Worm (Caenorhabditis elegans) whole organism, L1 larva: Measurements from ENCODE around the gene F01G4.4.
"Not testable (repeated sequence)": the region's sequence is repeated elsewhere in the genome, so short reads cannot be mapped to it uniquely, and the experiment has no call there.

Experiments
- C34B4.2 ChIP-seq: sonication (generic microtip); optimal IDR thresholded peaks from 2 replicates; lab custom pipeline; 2017; ENCODE audit warnings: mild to moderate bottlenecking, missing genetic modification characterization, missing compliant biosample characterization
- F16B12.6 ChIP-seq: fragments of 150-350 bp; optimal IDR thresholded peaks from 2 replicates; lab custom pipeline; 2014; ENCODE audit warnings: missing biosample characterization, missing genetic modification characterization
- alr-1 ChIP-seq: fragments of 200-800 bp; sonication (Bioruptor generic); optimal IDR thresholded peaks from 2 replicates; lab custom pipeline; 2018; ENCODE audit warnings: borderline replicate concordance, mild to moderate bottlenecking, missing genetic modification characterization, missing compliant biosample characterization
- ama-1 ChIP-seq: fragments of 150-350 bp; optimal IDR thresholded peaks from 2 replicates; lab custom pipeline; 2014
- ceh-82 ChIP-seq, 3 experiments: fragments of 150-350 bp in 1 of 3; sonication (generic microtip) in 2 of 3; optimal IDR thresholded peaks; 2 replicates each; lab custom pipeline; 2014 to 2017; ENCODE audit warnings: missing biosample characterization in 3 of 3, missing genetic modification characterization in 3 of 3
- ceh-90 ChIP-seq: sonication (generic microtip); optimal IDR thresholded peaks from 2 replicates; lab custom pipeline; 2016; ENCODE audit warnings: missing genetic modification characterization, missing compliant biosample characterization
- ces-1 ChIP-seq: fragments of 150-350 bp; optimal IDR thresholded peaks from 2 replicates; lab custom pipeline; 2014; ENCODE audit warnings: missing biosample characterization, missing genetic modification reagents, missing genetic modification characterization
- dpl-1 ChIP-seq, 3 experiments: fragments of 150-350 bp in 2 of 3; sonication (generic microtip) in 1 of 3; optimal IDR thresholded peaks; 2 replicates each; lab custom pipeline; 2014 to 2017; ENCODE audit warnings: missing biosample characterization in 3 of 3, missing genetic modification characterization in 3 of 3, missing genetic modification reagents in 3 of 3
- efl-1 ChIP-seq, 4 experiments: fragments of 150-350 bp; optimal IDR thresholded peaks in 3 of 4; peaks in 1 of 4; 1 replicate in 1 of 4; 2 replicates in 3 of 4; lab custom pipeline; 2014; ENCODE audit warnings: missing biosample characterization in 2 of 4, missing genetic modification characterization in 2 of 4, missing genetic modification reagents in 2 of 4
- egl-13 ChIP-seq: sonication (generic microtip); optimal IDR thresholded peaks from 2 replicates; lab custom pipeline; 2016; ENCODE audit warnings: missing genotype, missing genetic modification reagents, missing genetic modification characterization, missing compliant biosample characterization
- egl-27 ChIP-seq, 2 experiments: fragments of 150-350 bp in 1 of 2; sonication (generic microtip); optimal IDR thresholded peaks; 3 replicates each; lab custom pipeline; 2017 to 2018; ENCODE audit warnings: missing biosample characterization in 2 of 2, missing genetic modification characterization in 2 of 2, missing genetic modification reagents in 2 of 2
- hlh-17 ChIP-seq: fragments of 200-800 bp; sonication (Bioruptor generic); optimal IDR thresholded peaks from 2 replicates; lab custom pipeline; 2018; ENCODE audit warnings: missing genetic modification characterization, mild to moderate bottlenecking, missing compliant biosample characterization, moderate library complexity, borderline replicate concordance
- hpl-2 ChIP-seq: fragments of 150-350 bp; optimal IDR thresholded peaks from 2 replicates; lab custom pipeline; 2014; ENCODE audit warnings: missing biosample characterization, missing genetic modification reagents, missing genetic modification characterization
- isw-1 ChIP-seq: fragments of 200-800 bp; sonication (Bioruptor generic); IDR thresholded peaks from 2 replicates; pipeline ENCODE4 v1.3.6; 2022; ENCODE audit warnings: missing genetic modification characterization, missing compliant biosample characterization
- jun-1 ChIP-seq: fragments of 150-350 bp; optimal IDR thresholded peaks from 2 replicates; lab custom pipeline; 2014; ENCODE audit warnings: missing biosample characterization, missing genetic modification reagents, missing genetic modification characterization
- lin-13 ChIP-seq: fragments of 150-350 bp; optimal IDR thresholded peaks from 2 replicates; lab custom pipeline; 2014; ENCODE audit warnings: missing biosample characterization, missing genetic modification reagents, missing genetic modification characterization
- lsy-2 ChIP-seq, 2 experiments: fragments of 150-350 bp; optimal IDR thresholded peaks; 2 replicates each; lab custom pipeline; 2014; ENCODE audit warnings: missing biosample characterization in 2 of 2, missing genetic modification characterization in 2 of 2
- mep-1 ChIP-seq: fragments of 150-350 bp; optimal IDR thresholded peaks from 2 replicates; lab custom pipeline; 2014; ENCODE audit warnings: missing biosample characterization, missing genetic modification characterization
- nhr-11 ChIP-seq: fragments of 150-350 bp; optimal IDR thresholded peaks from 2 replicates; lab custom pipeline; 2014; ENCODE audit warnings: missing biosample characterization, missing genetic modification characterization
- nhr-19 ChIP-seq: fragments of 200-800 bp; sonication (Bioruptor generic); conservative IDR thresholded peaks from 2 replicates; pipeline ENCODE4 v1.3.6; 2022; ENCODE audit warnings: missing genetic modification characterization, missing compliant biosample characterization
- nhr-47 ChIP-seq: sonication (generic microtip); optimal IDR thresholded peaks from 2 replicates; lab custom pipeline; 2016; ENCODE audit warnings: mild to moderate bottlenecking, missing genetic modification characterization, moderate library complexity, missing compliant biosample characterization
- nhr-71 ChIP-seq: sonication (generic microtip); optimal IDR thresholded peaks from 2 replicates; lab custom pipeline; 2016; ENCODE audit warnings: mild to moderate bottlenecking, missing genetic modification characterization, moderate library complexity, missing compliant biosample characterization
- nhr-77 ChIP-seq: fragments of 150-350 bp; optimal IDR thresholded peaks from 2 replicates; lab custom pipeline; 2014; ENCODE audit warnings: missing biosample characterization, missing genetic modification characterization
- nhr-84 ChIP-seq: sonication (generic microtip); optimal IDR thresholded peaks from 2 replicates; lab custom pipeline; 2017; ENCODE audit warnings: missing biosample characterization, missing genetic modification characterization
- skn-1 ChIP-seq: fragments of 150-350 bp; optimal IDR thresholded peaks from 2 replicates; lab custom pipeline; 2014; ENCODE audit warnings: missing biosample characterization, missing genetic modification characterization
- sox-4 ChIP-seq: sonication (generic microtip); optimal IDR thresholded peaks from 2 replicates; lab custom pipeline; 2016; ENCODE audit warnings: missing genetic modification characterization, missing compliant biosample characterization
- sup-37 ChIP-seq: fragments of 200-800 bp; sonication (Bioruptor generic); optimal IDR thresholded peaks from 2 replicates; lab custom pipeline; 2018; ENCODE audit warnings: mild to moderate bottlenecking, missing genetic modification characterization, missing compliant biosample characterization
- tbx-2 ChIP-seq: sonication (generic microtip); optimal IDR thresholded peaks from 2 replicates; lab custom pipeline; 2016; ENCODE audit warnings: missing genetic modification characterization, missing compliant biosample characterization
- tlp-1 ChIP-seq: fragments of 150-350 bp; optimal IDR thresholded peaks from 2 replicates; lab custom pipeline; 2014; ENCODE audit warnings: missing biosample characterization, missing genetic modification characterization
- unc-62 ChIP-seq: fragments of 150-350 bp; optimal IDR thresholded peaks from 2 replicates; lab custom pipeline; 2014; ENCODE audit warnings: missing biosample characterization, missing genetic modification reagents, missing genetic modification characterization
- unc-86 ChIP-seq: sonication (generic microtip); optimal IDR thresholded peaks from 2 replicates; lab custom pipeline; 2016; ENCODE audit warnings: missing genetic modification characterization, missing compliant biosample characterization
- ztf-4 ChIP-seq: fragments of 150-350 bp; optimal IDR thresholded peaks from 2 replicates; lab custom pipeline; 2014; ENCODE audit warnings: missing biosample characterization, missing genetic modification characterization

Gene F01G4.4

DNA sequence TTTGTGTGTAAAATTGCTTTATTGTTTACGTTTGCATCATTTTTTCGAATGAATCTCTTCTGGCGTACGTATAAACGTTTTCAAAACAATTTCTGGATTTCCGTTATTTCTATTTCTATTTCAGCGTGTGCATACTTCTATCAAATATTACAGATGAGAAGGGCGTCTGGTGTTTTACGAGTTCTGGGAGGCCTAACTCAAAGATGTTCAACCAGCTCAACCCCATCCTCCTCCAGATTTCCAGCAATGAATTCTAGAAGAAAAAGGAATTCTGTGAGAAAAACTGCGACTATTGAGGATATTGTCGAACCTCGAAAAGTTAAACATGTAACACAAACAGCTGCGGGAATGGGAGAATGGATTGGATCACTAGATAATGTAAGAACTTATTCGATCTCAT is 7.7 kb downstream of the F01G4.4 start, which contains the start of gene C08F8.2:
Gene C08F8.2, plus strand, starts transcription at position 154 of the 400 bp plus-strand sequence.
- TF ChIP-seq nhr-71 (tag; lab: Kevin White, UChicago) (no peak), sup-37 (GFP tag; lab: Kevin White, UChicago) (no peak), egl-13 (tag; lab: Kevin White, UChicago) (no peak), ama-1 (peak; percentile 67), nhr-77 (no peak), ztf-4 (peak; percentile 13), dpl-1 (GFP tag; optimal IDR thresholded peaks at IDR 0.05; lab: Kevin White, UChicago) (no peak), ces-1 (GFP tag; lab: Kevin White, UChicago) (no peak), unc-62 (no peak), F16B12.6 (no peak), isw-1 (no peak), nhr-11 (tag; lab: Kevin White, UChicago) (no peak), tbx-2 (tag; lab: Kevin White, UChicago) (no peak), nhr-19 (GFP tag; lab: Robert Waterston, UW) (peak; percentile 30; the same call in 1 of the 2 replicates), mep-1 (tag; lab: Kevin White, UChicago) (no peak), unc-86 (no peak), nhr-84 (tag; lab: Kevin White, UChicago) (no peak), nhr-47 (tag; lab: Kevin White, UChicago) (no peak), lin-13 (GFP tag; lab: Kevin White, UChicago) (no peak), alr-1 (tag; lab: Kevin White, UChicago) (no peak), tlp-1 (tag; lab: Kevin White, UChicago) (no peak)

DNA sequence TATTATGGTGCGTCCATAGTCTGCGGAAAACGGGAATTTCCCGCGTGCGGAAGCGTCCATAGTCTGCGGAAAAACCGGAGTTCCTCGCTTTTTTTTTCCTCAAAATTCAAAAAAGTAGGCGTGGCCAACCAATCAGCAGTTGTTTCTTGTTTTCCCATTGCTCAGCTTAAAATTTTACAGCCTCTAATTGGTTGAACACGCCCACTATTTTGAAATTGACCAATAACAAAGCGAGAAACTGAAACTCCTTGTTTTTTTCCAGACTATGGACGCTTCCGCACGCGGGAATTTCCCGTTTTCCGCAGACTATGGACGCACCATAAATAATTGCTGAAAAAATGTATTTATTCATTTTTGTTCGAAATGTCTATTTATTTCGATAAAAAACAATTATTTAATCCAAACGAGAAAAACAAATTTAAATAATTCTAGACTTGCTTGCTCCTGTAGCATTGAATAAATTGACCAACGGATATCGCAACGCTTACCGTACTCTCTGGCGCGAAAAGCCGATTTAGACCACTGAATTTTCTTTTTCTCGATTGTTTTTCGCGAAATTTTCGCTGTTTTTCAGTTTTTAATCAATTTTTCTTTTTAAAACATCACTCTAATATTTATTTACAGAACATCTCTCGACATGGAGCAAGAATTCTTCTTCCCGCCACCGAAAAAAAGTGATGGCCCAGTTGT is 11.4 kb downstream of the F01G4.4 start, which contains the start of gene C08F8.3:
Gene C08F8.3, plus strand, starts transcription at position 620 of the 690 bp plus-strand sequence.
- not testable (repeated sequence) for TF ChIP-seq ceh-90 (tag; lab: Kevin White, UChicago); tlp-1 (tag; lab: Kevin White, UChicago); egl-27 (tag; optimal IDR thresholded peaks at IDR 0.05; lab: Kevin White, UChicago)

DNA sequence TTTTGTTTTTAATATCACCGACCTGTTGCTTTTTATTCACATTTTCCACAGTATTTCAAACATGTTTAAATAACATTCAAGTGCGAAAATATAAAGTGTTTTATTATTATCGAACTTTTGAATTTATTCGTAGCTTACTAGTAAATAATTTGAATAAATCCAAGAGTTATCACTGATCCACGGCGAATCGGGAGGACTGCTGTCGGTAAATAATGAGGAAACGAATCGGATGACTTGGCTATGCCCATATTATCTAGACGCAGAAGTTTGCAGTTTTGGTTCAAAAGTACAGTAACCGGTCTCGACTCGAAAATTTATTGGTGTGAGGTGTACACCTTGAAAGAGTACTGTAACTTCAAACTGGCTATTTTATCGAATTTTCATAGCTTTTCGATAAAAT is 13.4 kb downstream of the F01G4.4 start:
- TF ChIP-seq C34B4.2 (no peak), jun-1 (tag; lab: Kevin White, UChicago) (no peak), sox-4 (tag; lab: Kevin White, UChicago) (no peak), ceh-82 (tag; optimal IDR thresholded peaks at IDR 0.05; lab: Kevin White, UChicago) (no peak), nhr-84 (tag; lab: Kevin White, UChicago) (no peak)

DNA sequence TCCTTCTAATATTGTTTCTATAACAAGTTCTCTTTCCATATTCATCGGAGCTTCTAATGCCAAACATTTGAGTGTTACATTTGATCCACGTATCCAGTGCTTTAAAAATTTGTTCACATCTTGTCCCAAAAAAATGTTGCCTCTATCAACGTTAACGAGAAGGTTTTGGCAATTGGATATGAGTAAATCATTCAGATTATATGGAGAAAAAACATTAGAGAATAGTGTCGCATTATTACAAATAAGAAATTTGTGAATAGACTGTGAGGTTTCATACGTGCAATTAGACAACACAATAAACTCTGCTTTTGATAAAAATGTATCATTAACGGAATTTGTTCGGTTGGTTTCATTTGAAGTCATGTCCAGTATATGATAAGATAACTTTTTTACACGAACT is 16.7 kb downstream of the F01G4.4 start, which contains the start of gene mboa-4:
Gene mboa-4, minus strand, starts transcription at position 101 of the 400 bp plus-strand sequence.
- TF ChIP-seq hpl-2 (GFP tag; lab: Kevin White, UChicago): no peak
- TF ChIP-seq nhr-11 (tag; lab: Kevin White, UChicago): no peak
- TF ChIP-seq mep-1 (tag; lab: Kevin White, UChicago): no peak
- TF ChIP-seq lsy-2 (tag; optimal IDR thresholded peaks at IDR 0.05; lab: Kevin White, UChicago): no peak
- no peak for TF ChIP-seq hlh-17 (GFP tag; lab: Kevin White, UChicago)

DNA sequence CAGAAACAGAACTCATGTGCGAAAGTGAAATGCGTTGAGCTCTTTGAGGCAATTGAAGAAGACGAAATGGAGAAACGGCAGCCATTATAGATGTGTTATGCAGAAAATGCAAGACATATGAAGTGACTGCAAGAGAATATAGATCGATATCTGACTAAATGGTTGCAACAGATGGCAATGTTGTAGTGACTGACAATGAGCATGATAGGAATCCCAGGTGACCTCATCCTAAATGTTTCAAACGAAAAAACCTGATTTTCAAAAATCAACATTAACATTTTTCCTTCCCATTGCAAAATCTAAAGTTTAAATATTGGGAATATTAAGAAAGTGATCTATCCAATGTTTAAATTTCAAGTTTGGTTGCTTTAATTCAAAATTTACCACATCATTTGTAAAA is 17.6 kb downstream of the F01G4.4 start, which contains the start of gene C08F8.15:
Gene C08F8.15, minus strand, starts transcription at position 101 of the 400 bp plus-strand sequence.
- no peak for TF ChIP-seq skn-1 (tag; lab: Kevin White, UChicago)
- TF ChIP-seq efl-1 (optimal IDR thresholded peaks at IDR 0.05; lab: Kevin White, UChicago): no peak
- peak in 1 of 2 experiments; percentile 67 for TF ChIP-seq efl-1 (GFP tag; optimal IDR thresholded peaks at IDR 0.05 in 1 of 2; lab: Kevin White, UChicago)
